Fruit fly (Drosophila melanogaster) whole organism, adult: ENCODE data around the gene CG4467.

Experiments used
- CG11617 ChIP-seq: fragments of 200-800 bp; sonication (Bioruptor generic); optimal IDR thresholded peaks from 2 replicates; lab custom pipeline; 2017; ENCODE audit warnings: mild to moderate bottlenecking, missing biosample characterization, missing genetic modification reagents, missing genetic modification characterization
- CG12768 ChIP-seq: fragments of 200-800 bp; sonication (Bioruptor generic); optimal IDR thresholded peaks from 2 replicates; lab custom pipeline; 2017; ENCODE audit warnings: missing biosample characterization, missing genetic modification characterization, mild to moderate bottlenecking, moderate library complexity, missing genetic modification reagents
- CG14711 ChIP-seq: fragments of 200-800 bp; sonication (Bioruptor generic); optimal IDR thresholded peaks from 2 replicates; lab custom pipeline; 2018; ENCODE audit warnings: missing biosample characterization, mild to moderate bottlenecking, missing genetic modification characterization, moderate library complexity
- CG1620 ChIP-seq: fragments of 200-800 bp; sonication (Bioruptor generic); optimal IDR thresholded peaks from 2 replicates; lab custom pipeline; 2016; ENCODE audit warnings: missing biosample characterization, missing genetic modification characterization
- CG5204 ChIP-seq: fragments of 200-800 bp; sonication (Bioruptor generic); optimal IDR thresholded peaks from 2 replicates; lab custom pipeline; 2016; ENCODE audit warnings: missing biosample characterization, missing genetic modification characterization
- Clk ChIP-seq: fragments of 200-800 bp; sonication (Bioruptor generic); optimal IDR thresholded peaks from 2 replicates; lab custom pipeline; 2017; ENCODE audit warnings: missing biosample characterization, missing genetic modification characterization
- Crg-1 ChIP-seq: fragments of 200-800 bp; sonication (Bioruptor generic); optimal IDR thresholded peaks from 2 replicates; lab custom pipeline; 2016; ENCODE audit warnings: missing biosample characterization, missing genetic modification characterization
- Hr96 ChIP-seq: fragments of 200-800 bp; sonication (Bioruptor generic); optimal IDR thresholded peaks from 2 replicates; lab custom pipeline; 2016; ENCODE audit warnings: missing biosample characterization, missing genetic modification characterization
- Mnt ChIP-seq: fragments of 200-800 bp; sonication (Bioruptor generic); optimal IDR thresholded peaks from 2 replicates; lab custom pipeline; 2016; ENCODE audit warnings: missing biosample characterization, mild to moderate bottlenecking, missing genetic modification characterization
- cnc ChIP-seq, 2 experiments: fragments of >200 bp; optimal IDR thresholded peaks; 2 replicates each; lab custom pipeline; 2017
- kay ChIP-seq: fragments of 200-800 bp; sonication (Bioruptor generic); peaks from one replicate; lab custom pipeline; 2016; ENCODE audit warnings: missing biosample characterization, missing genetic modification characterization, borderline replicate concordance
- ovo ChIP-seq: fragments of 200-800 bp; sonication (Bioruptor generic); optimal IDR thresholded peaks from 2 replicates; lab custom pipeline; 2016; ENCODE audit warnings: missing biosample characterization, missing genetic modification characterization
- pad ChIP-seq: fragments of 200-800 bp; sonication (Bioruptor generic); optimal IDR thresholded peaks from 3 replicates; lab custom pipeline; 2017; ENCODE audit warnings: missing biosample characterization, missing genetic modification characterization, mild to moderate bottlenecking, moderate library complexity, missing genetic modification reagents
- toe ChIP-seq: fragments of 200-800 bp; sonication (Bioruptor generic); optimal IDR thresholded peaks from 2 replicates; lab custom pipeline; 2016; ENCODE audit warnings: missing biosample characterization, missing genetic modification characterization

dm6 chr3R:23191108-23191771, 57.5 kb downstream of the CG4467 start:
- TF ChIP-seq Crg-1 (GFP tag; lab: Kevin White, UChicago) (no peak), kay (no peak), Hr96 (no peak), ovo (GFP tag; lab: Kevin White, UChicago) (peak; percentile 74), CG14711 (tag; lab: Kevin White, UChicago) (no peak), Mnt (GFP tag; lab: Kevin White, UChicago) (peak; percentile 5), toe (GFP tag; lab: Kevin White, UChicago) (no peak), cnc (optimal IDR thresholded peaks at IDR 0.05; lab: Kevin White, UChicago) (no peak), pad (GFP tag; lab: Kevin White, UChicago) (peak; percentile 97), CG12768 (peak; percentile 50), CG11617 (GFP tag; lab: Kevin White, UChicago) (no peak), CG5204 (GFP tag; lab: Kevin White, UChicago) (no peak), CG1620 (no peak), Clk (no peak)
